Worm (Caenorhabditis elegans) whole organism, early embryonic: ENCODE measurements around the gene F35F10.6.

ENCODE experiments used
- B0310.2 ChIP-seq: sonication (generic microtip); optimal IDR thresholded peaks from 2 replicates; lab custom pipeline; 2016; ENCODE audit warnings: mild to moderate bottlenecking, missing genetic modification characterization, missing compliant biosample characterization
- F13C5.2 ChIP-seq: sonication (generic microtip); optimal IDR thresholded peaks from 2 replicates; lab custom pipeline; 2017; ENCODE audit warnings: mild to moderate bottlenecking, missing genetic modification characterization, inconsistent platforms, missing compliant biosample characterization
- aly-1 ChIP-seq: sonication (generic microtip); optimal IDR thresholded peaks from 2 replicates; lab custom pipeline; 2016; ENCODE audit warnings: missing genetic modification characterization, missing compliant biosample characterization
- ama-1 ChIP-seq: fragments of 150-350 bp; optimal IDR thresholded peaks from 2 replicates; lab custom pipeline; 2014
- ceh-13 ChIP-seq: fragments of 200-800 bp; sonication (Bioruptor generic); optimal IDR thresholded peaks from 2 replicates; lab custom pipeline; 2018; ENCODE audit warnings: mild to moderate bottlenecking, missing genetic modification characterization, missing compliant biosample characterization
- ceh-36 ChIP-seq: sonication (generic microtip); optimal IDR thresholded peaks from 2 replicates; lab custom pipeline; 2016; ENCODE audit warnings: missing genetic modification characterization, inconsistent platforms, missing compliant biosample characterization
- ets-7 ChIP-seq: sonication (generic microtip); optimal IDR thresholded peaks from 2 replicates; lab custom pipeline; 2016; ENCODE audit warnings: missing genotype, missing genetic modification characterization, missing compliant biosample characterization
- flt-1 ChIP-seq: fragments of 200-800 bp; sonication (Bioruptor generic); IDR thresholded peaks from 2 replicates; pipeline ENCODE4 v1.3.6; 2022; ENCODE audit warnings: missing genetic modification characterization, missing compliant biosample characterization
- hmbx-1 ChIP-seq: sonication (generic microtip); optimal IDR thresholded peaks from 2 replicates; lab custom pipeline; 2016; ENCODE audit warnings: mild to moderate bottlenecking, missing genetic modification characterization, missing compliant biosample characterization
- hmg-4 ChIP-seq: fragments of 200-800 bp; sonication (Bioruptor generic); optimal IDR thresholded peaks from 2 replicates; lab custom pipeline; 2018; ENCODE audit warnings: mild to moderate bottlenecking, missing genetic modification characterization, missing compliant biosample characterization
- hnd-1 ChIP-seq: sonication (generic microtip); optimal IDR thresholded peaks from 2 replicates; lab custom pipeline; 2016; ENCODE audit warnings: missing genetic modification characterization, missing compliant biosample characterization
- pes-1 ChIP-seq: fragments of 200-800 bp; sonication (Bioruptor generic); IDR thresholded peaks from 2 replicates; pipeline ENCODE4 v1.3.6; 2022; ENCODE audit warnings: missing genetic modification reagents, missing genetic modification characterization, missing compliant biosample characterization
- scrt-1 ChIP-seq: fragments of 200-800 bp; sonication (Bioruptor generic); IDR thresholded peaks from 2 replicates; pipeline ENCODE4 v1.3.6; 2022; ENCODE audit warnings: missing genetic modification characterization, missing compliant biosample characterization
- sea-1 ChIP-seq: fragments of 200-800 bp; sonication (Bioruptor generic); conservative IDR thresholded peaks from 2 replicates; pipeline ENCODE4 v1.3.6; 2022; ENCODE audit warnings: missing genetic modification characterization, missing compliant biosample characterization
- tbx-11 ChIP-seq: fragments of 200-800 bp; sonication (Bioruptor generic); IDR thresholded peaks from 2 replicates; pipeline ENCODE4 v1.3.6; 2022; ENCODE audit warnings: missing genetic modification characterization, missing compliant biosample characterization
- tbx-37 ChIP-seq: fragments of 200-800 bp; sonication (Bioruptor generic); conservative IDR thresholded peaks from 2 replicates; pipeline ENCODE4 v1.3.6; 2022; ENCODE audit warnings: missing genetic modification reagents, missing genetic modification characterization, missing compliant biosample characterization
- tra-4 ChIP-seq: sonication (generic microtip); optimal IDR thresholded peaks from 2 replicates; lab custom pipeline; 2017; ENCODE audit warnings: missing genetic modification characterization, missing compliant biosample characterization

The F35F10.6 gene

ce11 chrV:3289267-3289666 lies at the start of gene F35F10.6:
Gene F35F10.6 (minus strand): TSS chrV:3289367.
- TF ChIP-seq tbx-11 (GFP tag; lab: Robert Waterston, UW): no peak
- no peak for TF ChIP-seq ets-7 (tag; lab: Kevin White, UChicago)
- no peak for TF ChIP-seq sea-1
- TF ChIP-seq ceh-36 (tag; lab: Kevin White, UChicago): no peak
- TF ChIP-seq aly-1: no peak
- TF ChIP-seq scrt-1: no peak
- no peak for TF ChIP-seq hmbx-1 (tag; lab: Kevin White, UChicago)
- TF ChIP-seq F13C5.2: no peak
- no peak for TF ChIP-seq pes-1 (GFP tag; lab: Robert Waterston, UW)
- TF ChIP-seq tbx-37 (GFP tag; lab: Robert Waterston, UW): no peak
- no peak for TF ChIP-seq hnd-1 (tag; lab: Kevin White, UChicago)
- no peak for TF ChIP-seq hmg-4
- no peak for TF ChIP-seq ama-1 (lab: Kevin White, UChicago)

ce11 chrV:3333334-3333733 lies 44.2 kb upstream of the F35F10.6 start, which contains the start of gene C17B7.5:
Gene C17B7.5 (plus strand): TSS chrV:3333634.
- TF ChIP-seq tbx-11 (GFP tag; lab: Robert Waterston, UW): no peak
- no peak for TF ChIP-seq ets-7 (tag; lab: Kevin White, UChicago)
- no peak for TF ChIP-seq B0310.2 (tag; lab: Kevin White, UChicago)
- TF ChIP-seq scrt-1: no peak
- no peak for TF ChIP-seq F13C5.2
- no peak for TF ChIP-seq ceh-13
- TF ChIP-seq ceh-36 (tag; lab: Kevin White, UChicago): no peak
- TF ChIP-seq flt-1 (GFP tag; lab: Robert Waterston, UW): no peak
- no peak for TF ChIP-seq hnd-1 (tag; lab: Kevin White, UChicago)
- TF ChIP-seq tra-4: no peak
- TF ChIP-seq aly-1: no peak
- no peak for TF ChIP-seq hmbx-1 (tag; lab: Kevin White, UChicago)
- no peak for TF ChIP-seq sea-1
- TF ChIP-seq ama-1 (lab: Kevin White, UChicago): no peak
- no peak for TF ChIP-seq hmg-4

- TF ChIP-seq hmg-4: no peak
- TF ChIP-seq F13C5.2: no peak
- no peak for TF ChIP-seq ama-1 (lab: Kevin White, UChicago)
- no peak for TF ChIP-seq tra-4
- TF ChIP-seq ets-7 (tag; lab: Kevin White, UChicago): no peak
- no peak for TF ChIP-seq hmbx-1 (tag; lab: Kevin White, UChicago)
- TF ChIP-seq hnd-1 (tag; lab: Kevin White, UChicago): no peak
- no peak for TF ChIP-seq scrt-1
Observed at ce11 chrV:3332023-3332422, 42.9 kb upstream of the F35F10.6 start, which contains the start of gene C17B7.9. Gene C17B7.9 (minus strand): TSS chrV:3332123.

ce11 chrV:3324178-3324577 lies 35.0 kb upstream of the F35F10.6 start, which contains the start of gene C17B7.8:
Gene C17B7.8 (minus strand): TSS chrV:3324278.
- TF ChIP-seq aly-1 (no peak), ets-7 (tag; lab: Kevin White, UChicago) (no peak)

- TF ChIP-seq scrt-1: no peak
- TF ChIP-seq ets-7 (tag; lab: Kevin White, UChicago): no peak
- TF ChIP-seq flt-1 (GFP tag; lab: Robert Waterston, UW): no peak
- TF ChIP-seq pes-1 (GFP tag; lab: Robert Waterston, UW): no peak
- no peak for TF ChIP-seq hmbx-1 (tag; lab: Kevin White, UChicago)
- no peak for TF ChIP-seq ceh-36 (tag; lab: Kevin White, UChicago)
- no peak for TF ChIP-seq ama-1 (lab: Kevin White, UChicago)
- TF ChIP-seq hmg-4: no peak
- no peak for TF ChIP-seq tbx-37 (GFP tag; lab: Robert Waterston, UW)
Observed at ce11 chrV:3320432-3320831, 31.3 kb upstream of the F35F10.6 start, which contains the start of gene C17B7.14. Gene C17B7.14 (minus strand): TSS chrV:3320532.

ce11 chrV:3320005-3320404 lies 30.8 kb upstream of the F35F10.6 start, which contains the start of gene F35F10.14:
Gene F35F10.14 (minus strand): TSS chrV:3320105.
- TF ChIP-seq ets-7 (tag; lab: Kevin White, UChicago) (no peak), tra-4 (no peak), ceh-36 (tag; lab: Kevin White, UChicago) (no peak), pes-1 (GFP tag; lab: Robert Waterston, UW) (no peak), sea-1 (no peak), hnd-1 (tag; lab: Kevin White, UChicago) (no peak), hmbx-1 (tag; lab: Kevin White, UChicago) (no peak)

- no peak for TF ChIP-seq aly-1
- no peak for TF ChIP-seq F13C5.2
- no peak for TF ChIP-seq flt-1 (GFP tag; lab: Robert Waterston, UW)
- no peak for TF ChIP-seq hmbx-1 (tag; lab: Kevin White, UChicago)
- no peak for TF ChIP-seq hnd-1 (tag; lab: Kevin White, UChicago)
- no peak for TF ChIP-seq B0310.2 (tag; lab: Kevin White, UChicago)
- TF ChIP-seq ets-7 (tag; lab: Kevin White, UChicago): no peak
- TF ChIP-seq tbx-37 (GFP tag; lab: Robert Waterston, UW): no peak
- no peak for TF ChIP-seq tbx-11 (GFP tag; lab: Robert Waterston, UW)
- TF ChIP-seq tra-4: no peak
- TF ChIP-seq ceh-36 (tag; lab: Kevin White, UChicago): no peak
- no peak for TF ChIP-seq pes-1 (GFP tag; lab: Robert Waterston, UW)
- TF ChIP-seq ama-1 (lab: Kevin White, UChicago): no peak
- TF ChIP-seq ceh-13: no peak
Observed at ce11 chrV:3318975-3319374, 29.8 kb upstream of the F35F10.6 start, which contains the start of gene F35F10.13. Gene F35F10.13 (minus strand): TSS chrV:3319075.

ce11 chrV:3316108-3316507 lies 26.9 kb upstream of the F35F10.6 start, which contains the start of gene F35F10.1:
Gene F35F10.1 (plus strand): TSS chrV:3316307.
- TF ChIP-seq flt-1 (GFP tag; lab: Robert Waterston, UW) (no peak), ceh-36 (tag; lab: Kevin White, UChicago) (no peak), F13C5.2 (no peak), tbx-11 (GFP tag; lab: Robert Waterston, UW) (no peak), tra-4 (no peak), hmbx-1 (tag; lab: Kevin White, UChicago) (no peak)
